Fruit fly (Drosophila melanogaster) whole organism, embryonic: ENCODE data around the gene Cks85A.

Experiments
- Abd-B ChIP-seq: fragments of 200-800 bp; sonication (Bioruptor generic); optimal IDR thresholded peaks from 2 replicates; lab custom pipeline; 2018; ENCODE audit warnings: missing biosample characterization, mild to moderate bottlenecking, missing genetic modification characterization, moderate library complexity
- C15 ChIP-seq: fragments of 200-800 bp; sonication (Bioruptor generic); IDR thresholded peaks from 3 replicates; pipeline ENCODE4 v1.3.6; 2022; ENCODE audit warnings: missing biosample characterization, missing genetic modification characterization
- CG10462 ChIP-seq: fragments of 200-800 bp; sonication (Bioruptor generic); optimal IDR thresholded peaks from 2 replicates; lab custom pipeline; 2016; ENCODE audit warnings: missing biosample characterization, missing genetic modification characterization
- CG10654 ChIP-seq: fragments of 200-800 bp; sonication (Bioruptor generic); optimal IDR thresholded peaks from 2 replicates; lab custom pipeline; 2016; ENCODE audit warnings: missing biosample characterization, missing genetic modification characterization
- CG11456 ChIP-seq: fragments of 200-800 bp; sonication (Bioruptor generic); IDR thresholded peaks from 3 replicates; pipeline ENCODE4 v1.3.6; 2022; ENCODE audit warnings: missing biosample characterization, missing genetic modification characterization
- CG12219 ChIP-seq: fragments of 200-800 bp; sonication (Bioruptor generic); optimal IDR thresholded peaks from 3 replicates; lab custom pipeline; 2018; ENCODE audit warnings: missing biosample characterization, mild to moderate bottlenecking, missing genetic modification characterization
- CG13775 ChIP-seq: fragments of 200-800 bp; sonication (Bioruptor generic); optimal IDR thresholded peaks from 3 replicates; lab custom pipeline; 2017; ENCODE audit warnings: missing biosample characterization, mild to moderate bottlenecking, missing genetic modification characterization
- CG13894 ChIP-seq: fragments of 200-800 bp; sonication (Bioruptor generic); optimal IDR thresholded peaks from 3 replicates; lab custom pipeline; 2018; ENCODE audit warnings: missing biosample characterization, mild to moderate bottlenecking, missing genetic modification characterization, moderate library complexity
- CG16779 ChIP-seq: fragments of 200-800 bp; sonication (Bioruptor generic); IDR thresholded peaks from 2 replicates; pipeline ENCODE4 v1.3.6; 2022; ENCODE audit warnings: missing biosample characterization, missing genetic modification characterization
- CG16813 ChIP-seq: fragments of 200-800 bp; sonication (Bioruptor generic); IDR thresholded peaks from 3 replicates; pipeline ENCODE4 v1.3.6; 2022; ENCODE audit warnings: missing biosample characterization, missing genetic modification characterization; ENCODE audit not compliant: partially characterized antibody
- CG17186 ChIP-seq: fragments of 200-800 bp; sonication (Bioruptor generic); optimal IDR thresholded peaks from 3 replicates; lab custom pipeline; 2017; ENCODE audit warnings: missing biosample characterization, missing genetic modification reagents, missing genetic modification characterization
- CG17361 ChIP-seq: fragments of 200-800 bp; sonication (Bioruptor generic); IDR thresholded peaks from 3 replicates; pipeline ENCODE4 v1.3.6; 2022; ENCODE audit warnings: missing biosample characterization, missing genetic modification characterization
- CG18011 ChIP-seq: fragments of 200-800 bp; sonication (Bioruptor generic); optimal IDR thresholded peaks from 2 replicates; lab custom pipeline; 2017; ENCODE audit warnings: missing biosample characterization, missing genetic modification characterization, mild to moderate bottlenecking, moderate library complexity, missing genotype
- CG3995 ChIP-seq: fragments of 200-800 bp; sonication (Bioruptor generic); optimal IDR thresholded peaks from 3 replicates; lab custom pipeline; 2016; ENCODE audit warnings: missing biosample characterization, missing genetic modification characterization
- CG4360 ChIP-seq: fragments of 200-800 bp; sonication (Bioruptor generic); IDR thresholded peaks from 2 replicates; pipeline ENCODE4 v1.3.6; 2022; ENCODE audit warnings: missing biosample characterization, missing genetic modification characterization
- CG6765 ChIP-seq: fragments of 200-800 bp; sonication (Bioruptor generic); optimal IDR thresholded peaks from 3 replicates; lab custom pipeline; 2017; ENCODE audit warnings: missing biosample characterization, mild to moderate bottlenecking, missing genetic modification characterization
- CG8089 ChIP-seq: fragments of 200-800 bp; sonication (Bioruptor generic); optimal IDR thresholded peaks from 3 replicates; lab custom pipeline; 2016; ENCODE audit warnings: missing biosample characterization, missing genetic modification characterization
- CG9215 ChIP-seq: fragments of 200-800 bp; sonication (Bioruptor generic); IDR thresholded peaks from 2 replicates; pipeline ENCODE4 v1.3.6; 2022; ENCODE audit warnings: missing biosample characterization, missing genetic modification characterization
- CG9609 ChIP-seq: fragments of 200-800 bp; sonication (Bioruptor generic); optimal IDR thresholded peaks from 3 replicates; lab custom pipeline; 2016; ENCODE audit warnings: missing biosample characterization, missing genetic modification characterization
- H15 ChIP-seq: fragments of 200-800 bp; sonication (Bioruptor generic); IDR thresholded peaks from 3 replicates; pipeline ENCODE4 v1.3.6; 2022; ENCODE audit warnings: missing biosample characterization, missing genetic modification characterization
- H2.0 ChIP-seq: fragments of 200-800 bp; sonication (Bioruptor generic); IDR thresholded peaks from 2 replicates; pipeline ENCODE4 v1.3.6; 2022; ENCODE audit warnings: missing biosample characterization, missing genetic modification characterization
- HHEX ChIP-seq: fragments of 200-800 bp; sonication (Bioruptor generic); optimal IDR thresholded peaks from 3 replicates; lab custom pipeline; 2017; ENCODE audit warnings: missing biosample characterization, mild to moderate bottlenecking, missing genetic modification characterization, missing genetic modification reagents
- HmgD ChIP-seq: fragments of 200-800 bp; sonication (Bioruptor generic); optimal IDR thresholded peaks from 3 replicates; lab custom pipeline; 2016; ENCODE audit warnings: missing biosample characterization, missing genetic modification characterization
- HmgZ ChIP-seq: fragments of 200-800 bp; sonication (Bioruptor generic); optimal IDR thresholded peaks from 2 replicates; lab custom pipeline; 2018; ENCODE audit warnings: missing biosample characterization, mild to moderate bottlenecking, missing genetic modification characterization
- Hmr ChIP-seq: fragments of 200-800 bp; sonication (Bioruptor generic); optimal IDR thresholded peaks from 3 replicates; lab custom pipeline; 2017; ENCODE audit warnings: mild to moderate bottlenecking, missing biosample characterization, missing genetic modification reagents, missing genetic modification characterization
- Hr39 ChIP-seq: fragments of >200 bp; optimal IDR thresholded peaks from 2 replicates; lab custom pipeline; 2017
- Meics ChIP-seq: fragments of 200-800 bp; sonication (Bioruptor generic); optimal IDR thresholded peaks from 2 replicates; lab custom pipeline; 2017; ENCODE audit warnings: missing biosample characterization, mild to moderate bottlenecking, missing genetic modification characterization
- Mes4 ChIP-seq: fragments of 200-800 bp; sonication (Bioruptor generic); optimal IDR thresholded peaks from 2 replicates; lab custom pipeline; 2016; ENCODE audit warnings: missing biosample characterization, missing genetic modification characterization
- Myb ChIP-seq: fragments of 200-800 bp; sonication (Bioruptor generic); optimal IDR thresholded peaks from 2 replicates; lab custom pipeline; 2016; ENCODE audit warnings: missing biosample characterization, missing genetic modification characterization
- Nf-YC ChIP-seq: fragments of 200-800 bp; optimal IDR thresholded peaks from 3 replicates; lab custom pipeline; 2019; ENCODE audit warnings: missing biosample characterization, mild to moderate bottlenecking, missing genetic modification characterization, moderate library complexity
- Sox102F ChIP-seq: fragments of 200-800 bp; sonication (Bioruptor generic); optimal IDR thresholded peaks from 2 replicates; lab custom pipeline; 2018; ENCODE audit warnings: missing biosample characterization, mild to moderate bottlenecking, missing genetic modification characterization, moderate library complexity
- ap ChIP-seq: fragments of 200-800 bp; sonication (Bioruptor generic); IDR thresholded peaks from 2 replicates; pipeline ENCODE4 v1.3.6; 2022; ENCODE audit warnings: missing biosample characterization, missing genetic modification characterization
- ara ChIP-seq: fragments of 200-800 bp; sonication (Bioruptor generic); IDR thresholded peaks from 2 replicates; pipeline ENCODE4 v1.3.6; 2022; ENCODE audit warnings: missing biosample characterization, missing genetic modification characterization
- ase ChIP-seq: fragments of 200-800 bp; sonication (Bioruptor generic); IDR thresholded peaks from 3 replicates; pipeline ENCODE4 v1.3.6; 2022; ENCODE audit warnings: missing biosample characterization, missing genetic modification characterization
- dan ChIP-seq: fragments of 200-800 bp; sonication (Bioruptor generic); IDR thresholded peaks from 2 replicates; pipeline ENCODE4 v1.3.6; 2022; ENCODE audit warnings: missing biosample characterization, missing genetic modification characterization
- dpn ChIP-seq, 2 experiments: fragments of 200-800 bp; sonication (Bioruptor generic); optimal IDR thresholded peaks; 3 replicates each; lab custom pipeline; 2016; ENCODE audit warnings: missing biosample characterization in 2 of 2, missing genetic modification characterization in 2 of 2
- dysf ChIP-seq: fragments of 200-800 bp; sonication (Bioruptor generic); IDR thresholded peaks from 3 replicates; pipeline ENCODE4 v1.3.6; 2022; ENCODE audit warnings: missing biosample characterization, missing genetic modification characterization
- eve ChIP-seq, 2 experiments: fragments of >200 bp; optimal IDR thresholded peaks; 2 replicates each; lab custom pipeline; 2017; ENCODE audit warnings: missing biosample characterization in 2 of 2, missing genetic modification characterization in 2 of 2
- gcm ChIP-seq: fragments of 200-800 bp; sonication (Bioruptor generic); optimal IDR thresholded peaks from 2 replicates; lab custom pipeline; 2019; ENCODE audit warnings: missing biosample characterization, mild to moderate bottlenecking, missing genetic modification characterization, moderate library complexity
- mam ChIP-seq: fragments of 200-800 bp; sonication (Bioruptor generic); optimal IDR thresholded peaks from 3 replicates; lab custom pipeline; 2016; ENCODE audit warnings: missing biosample characterization, missing genetic modification characterization
- peb ChIP-seq: fragments of 200-800 bp; sonication (Bioruptor generic); IDR thresholded peaks from 2 replicates; pipeline ENCODE4 v1.3.6; 2022; ENCODE audit warnings: missing biosample characterization, missing genetic modification characterization
- sens-2 ChIP-seq: fragments of 200-800 bp; sonication (Bioruptor generic); IDR thresholded peaks from 2 replicates; pipeline ENCODE4 v1.3.6; 2022; ENCODE audit warnings: missing biosample characterization, missing genetic modification characterization
- shn ChIP-seq: fragments of 200-800 bp; sonication (Bioruptor generic); optimal IDR thresholded peaks from 3 replicates; lab custom pipeline; 2016; ENCODE audit warnings: missing biosample characterization, missing genetic modification characterization
- sisA ChIP-seq: fragments of 200-800 bp; sonication (Bioruptor generic); IDR thresholded peaks from 2 replicates; pipeline ENCODE4 v1.3.6; 2022; ENCODE audit warnings: missing biosample characterization, missing genetic modification characterization
- slp2 ChIP-seq: fragments of 200-800 bp; sonication (Bioruptor generic); optimal IDR thresholded peaks from 2 replicates; lab custom pipeline; 2016; ENCODE audit warnings: missing biosample characterization, missing genetic modification characterization
- so ChIP-seq: fragments of 200-800 bp; sonication (Bioruptor generic); IDR thresholded peaks from 3 replicates; pipeline ENCODE4 v1.3.6; 2022; ENCODE audit warnings: missing biosample characterization, missing genetic modification characterization
- ssp ChIP-seq: fragments of 200-800 bp; sonication (Bioruptor generic); IDR thresholded peaks from 2 replicates; pipeline ENCODE4 v1.3.6; 2022; ENCODE audit warnings: missing biosample characterization, missing genetic modification characterization
- tna ChIP-seq: fragments of 200-800 bp; sonication (Bioruptor generic); IDR thresholded peaks from 2 replicates; pipeline ENCODE4 v1.3.6; 2022; ENCODE audit warnings: missing biosample characterization, missing genetic modification characterization; ENCODE audit not compliant: partially characterized antibody
- tup ChIP-seq: fragments of 200-800 bp; sonication (Bioruptor generic); optimal IDR thresholded peaks from 2 replicates; lab custom pipeline; 2016; ENCODE audit warnings: missing biosample characterization, mild to moderate bottlenecking, missing genetic modification characterization, moderate library complexity
- vfl ChIP-seq: fragments of 200-800 bp; sonication (Bioruptor generic); optimal IDR thresholded peaks from 2 replicates; lab custom pipeline; 2016; ENCODE audit warnings: missing biosample characterization, missing genetic modification characterization
- vvl ChIP-seq: fragments of 200-800 bp; sonication (Bioruptor generic); IDR thresholded peaks from 2 replicates; pipeline ENCODE4 v1.3.6; 2022; ENCODE audit warnings: missing biosample characterization, missing genetic modification characterization
- z ChIP-seq: fragments of 200-800 bp; sonication (Bioruptor generic); IDR thresholded peaks from 3 replicates; pipeline ENCODE4 v1.3.6; 2022; ENCODE audit warnings: missing biosample characterization, missing genetic modification characterization

Gene Cks85A

DNA sequence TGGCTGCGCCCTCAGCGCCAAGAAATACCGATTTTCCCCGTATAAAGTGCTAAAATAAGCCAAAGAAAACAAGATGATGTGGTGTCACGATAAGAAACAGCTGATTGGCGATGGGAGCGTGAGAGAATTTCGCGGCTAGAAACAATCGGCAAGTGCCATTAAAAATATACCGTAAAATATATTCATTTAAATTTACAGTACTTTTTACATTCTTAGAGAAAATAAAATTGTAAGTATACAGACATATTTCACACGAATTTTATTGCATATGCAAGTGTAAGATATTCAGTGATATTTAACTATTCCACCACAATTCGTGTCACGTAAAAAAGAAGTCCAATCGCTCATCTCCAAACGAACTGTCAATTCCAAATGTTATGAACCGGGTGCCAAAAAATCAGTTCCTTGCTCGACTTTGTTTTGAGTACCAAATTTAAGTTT is 41.7 kb downstream of the Cks85A start, which contains the start of the genes Unc50, CG11755 and CG8043 (continued):
- TF ChIP-seq H15 (GFP tag; lab: Robert Waterston, UW) (peak; percentile 69; the same call in 2 of the 3 replicates), Mes4 (GFP tag; lab: Kevin White, UChicago) (peak; percentile 27), Myb (GFP tag; lab: Kevin White, UChicago) (peak; percentile 49), CG17361 (GFP tag; lab: Robert Waterston, UW) (peak; percentile 88), CG18011 (peak; percentile 70), ssp (GFP tag; lab: Robert Waterston, UW) (peak; percentile 70), CG10462 (peak; percentile 48), CG10654 (GFP tag; lab: Kevin White, UChicago) (peak; percentile 73), Nf-YC (tag; lab: Kevin White, UChicago) (peak; percentile 71), CG12219 (GFP tag; lab: Kevin White, UChicago) (peak; percentile 35), eve (GFP tag; optimal IDR thresholded peaks at IDR 0.05; lab: Kevin White, UChicago) (no peak), CG13775 (GFP tag; lab: Kevin White, UChicago) (peak; percentile 86), dpn (GFP tag; optimal IDR thresholded peaks at IDR 0.05; lab: Kevin White, UChicago) (peak; percentile 78 to 84), HmgD (GFP tag; lab: Kevin White, UChicago) (peak; percentile 10), dan (GFP tag; lab: Robert Waterston, UW) (no peak), Meics (GFP tag; lab: Kevin White, UChicago) (peak; percentile 77), CG4360 (GFP tag; lab: Robert Waterston, UW) (no peak), CG8089 (GFP tag; lab: Kevin White, UChicago) (peak; percentile 47), so (GFP tag; lab: Robert Waterston, UW) (peak; percentile 55; the same call in 1 of the 3 replicates), HmgZ (tag; lab: Kevin White, UChicago) (peak; percentile 87), tup (peak; percentile 7), Sox102F (GFP tag; lab: Kevin White, UChicago) (peak; percentile 67), ase (no peak), peb (peak; percentile 50), CG13894 (tag; lab: Kevin White, UChicago) (no peak), gcm (peak; percentile 73), H2.0 (GFP tag; lab: Robert Waterston, UW) (peak; percentile 56; the same call in 1 of the 2 replicates), sisA (GFP tag; lab: Robert Waterston, UW) (peak; percentile 73), CG16779 (GFP tag; lab: Robert Waterston, UW) (no peak), C15 (GFP tag; lab: Robert Waterston, UW) (peak; percentile 16; the same call in 1 of the 3 replicates), CG17186 (peak; percentile 75), vvl (peak; percentile 81), CG3995 (GFP tag; lab: Kevin White, UChicago) (peak; percentile 56), CG6765 (GFP tag; lab: Kevin White, UChicago) (peak; percentile 11), Hr39 (lab: Kevin White, UChicago) (no peak), Abd-B (GFP tag; lab: Kevin White, UChicago) (peak; percentile 83), z (GFP tag; lab: Robert Waterston, UW) (no peak), ap (GFP tag; lab: Robert Waterston, UW) (peak; percentile 34; the same call in 1 of the 2 replicates), slp2 (GFP tag; lab: Kevin White, UChicago) (peak; percentile 43), Hmr (peak; percentile 84), CG9609 (GFP tag; lab: Kevin White, UChicago) (peak; percentile 68), CG16813 (GFP tag; lab: Robert Waterston, UW) (peak; percentile 99), CG9215 (peak; percentile 84), HHEX (peak; percentile 56), vfl (GFP tag; lab: Kevin White, UChicago) (peak; percentile 78), mam (GFP tag; lab: Kevin White, UChicago) (peak; percentile 73), ara (GFP tag; lab: Robert Waterston, UW) (0 out of 2 replicates have a peak, but pooled peaks have one; percentile 33), shn (GFP tag; lab: Kevin White, UChicago) (peak; percentile 45), dysf (peak; percentile 86), sens-2 (GFP tag; lab: Robert Waterston, UW) (no peak), tna (GFP tag; lab: Robert Waterston, UW) (peak; percentile 84; the same call in 1 of the 2 replicates), CG11456 (GFP tag; lab: Robert Waterston, UW) (peak; percentile 81)
